Comparison of ENCODE assay signal across 5 fruit fly cellular contexts in the genomic region with DNA sequence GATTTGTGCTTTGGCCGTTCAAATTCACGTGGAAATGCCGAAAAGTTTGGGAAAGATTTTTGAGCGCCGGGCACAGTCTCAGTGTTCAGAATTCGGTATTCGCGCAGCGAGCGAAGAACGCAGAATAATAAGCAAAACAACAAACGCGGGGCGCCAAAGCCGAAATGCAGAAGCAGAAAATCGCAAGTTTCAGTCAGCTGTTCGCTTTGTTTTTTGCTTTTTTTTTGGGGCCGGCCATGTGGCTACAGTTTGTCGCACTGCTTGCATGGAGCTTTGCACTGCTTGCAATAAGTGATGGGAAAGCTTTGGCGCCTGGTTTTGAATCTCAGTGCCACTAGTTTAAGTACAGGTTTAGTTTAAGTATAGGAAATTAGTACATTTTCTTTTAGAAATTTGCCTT.
A peak's percentile ranks its signal among the peaks of the same experiment; 100 is the strongest.
TF ChIP-seq lines count a peak whose summit lies in the region.

No protein-coding gene starts in this region.

- TF ChIP-seq CTCF in whole organism, embryonic (GFP tag; optimal IDR thresholded peaks at IDR 0.05; lab: Kevin White, UChicago): peak; percentile 71

TF ChIP-seq in whole organism, adult, 20 proteins besides CTCF, POLR2A, EP300 and RAD21:
- TF ChIP-seq Mnt (GFP tag; optimal IDR thresholded peaks at IDR 0.05; lab: Kevin White, UChicago) (peak; percentile 83), CG7045 (GFP tag; optimal IDR thresholded peaks at IDR 0.05; lab: Kevin White, UChicago) (no peak), CG11617 (GFP tag; optimal IDR thresholded peaks at IDR 0.05; lab: Kevin White, UChicago) (peak; percentile 42), bab1 (GFP tag; optimal IDR thresholded peaks at IDR 0.05; lab: Kevin White, UChicago) (peak; percentile 77), cic (GFP tag; optimal IDR thresholded peaks at IDR 0.05; lab: Kevin White, UChicago) (peak; percentile 35), CG12768 (GFP tag; optimal IDR thresholded peaks at IDR 0.05; lab: Kevin White, UChicago) (no peak), tj (GFP tag; optimal IDR thresholded peaks at IDR 0.05; lab: Kevin White, UChicago) (peak; percentile 34)

TF ChIP-seq in whole organism, embryonic, 481 proteins besides CTCF, POLR2A, EP300 and RAD21 (continues in another document):
- TF ChIP-seq Myb (GFP tag; optimal IDR thresholded peaks at IDR 0.05; lab: Kevin White, UChicago) (peak; percentile 4), CG32772 (GFP tag; IDR thresholded peaks at IDR 0.05; lab: Robert Waterston, UW) (peak; percentile 26; the same call in 1 of the 2 replicates), rib (GFP tag; IDR thresholded peaks at IDR 0.05; lab: Robert Waterston, UW) (peak; percentile 38; the same call in 1 of the 2 replicates), CG3281 (GFP tag; optimal IDR thresholded peaks at IDR 0.05; lab: Kevin White, UChicago) (peak; percentile 15), Dp (GFP tag; optimal IDR thresholded peaks at IDR 0.05; lab: Kevin White, UChicago) (peak; percentile 88), CG6654 (GFP tag; optimal IDR thresholded peaks at IDR 0.05; lab: Kevin White, UChicago) (no peak), CG8290 (GFP tag; optimal IDR thresholded peaks at IDR 0.05; lab: Kevin White, UChicago) (no peak), CG8290 (tag; optimal IDR thresholded peaks at IDR 0.05; lab: Kevin White, UChicago) (peak in 1 of 2 experiments; percentile 63), Drgx (GFP tag; IDR thresholded peaks at IDR 0.05; lab: Robert Waterston, UW) (peak; percentile 56), CG2199 (GFP tag; IDR thresholded peaks at IDR 0.05; lab: Robert Waterston, UW) (peak; percentile 22; the same call in 2 of the 3 replicates), Xrp1 (GFP tag; IDR thresholded peaks at IDR 0.05; lab: Robert Waterston, UW) (no peak), CG2202 (tag; optimal IDR thresholded peaks at IDR 0.05; lab: Kevin White, UChicago) (no peak), Mad (GFP tag; optimal IDR thresholded peaks at IDR 0.05; lab: Kevin White, UChicago) (no peak), CG12769 (tag; optimal IDR thresholded peaks at IDR 0.05; lab: Kevin White, UChicago) (peak; percentile 35), hb (GFP tag; IDR thresholded peaks at IDR 0.05; lab: Robert Waterston, UW; ENCODE audit: partially characterized antibody) (no peak), chinmo (GFP tag; IDR thresholded peaks at IDR 0.05; lab: Robert Waterston, UW; ENCODE audit: partially characterized antibody) (peak; percentile 96), bbx (GFP tag; IDR thresholded peaks at IDR 0.05; lab: Robert Waterston, UW; ENCODE audit: partially characterized antibody) (0 out of 2 replicates have a peak, but pooled peaks have one; percentile 25), Med (GFP tag; lab: Kevin White, UChicago) (peak; percentile 31)

TF ChIP-seq in whole organism, prepupa, 60 proteins besides CTCF, POLR2A, EP300 and RAD21:
- TF ChIP-seq pdm3 (GFP tag; optimal IDR thresholded peaks at IDR 0.05; lab: Kevin White, UChicago) (no peak), svp (GFP tag; lab: Kevin White, UChicago) (no peak), Hr39 (GFP tag; optimal IDR thresholded peaks at IDR 0.05; lab: Kevin White, UChicago) (no peak), vri (GFP tag; optimal IDR thresholded peaks at IDR 0.05; lab: Kevin White, UChicago) (peak; percentile 41), CG32006 (GFP tag; optimal IDR thresholded peaks at IDR 0.05; lab: Kevin White, UChicago) (peak; percentile 2), CG8319 (GFP tag; optimal IDR thresholded peaks at IDR 0.05; lab: Kevin White, UChicago) (no peak), esn (GFP tag; optimal IDR thresholded peaks at IDR 0.05; lab: Kevin White, UChicago) (peak; percentile 8), Hr4 (GFP tag; optimal IDR thresholded peaks at IDR 0.05; lab: Kevin White, UChicago) (no peak), CG3032 (tag; optimal IDR thresholded peaks at IDR 0.05; lab: Kevin White, UChicago) (no peak), eg (GFP tag; IDR thresholded peaks at IDR 0.05; lab: Robert Waterston, UW) (peak; percentile 78), CG11294 (GFP tag; IDR thresholded peaks at IDR 0.05; lab: Robert Waterston, UW) (peak; percentile 7; the same call in 1 of the 2 replicates), OdsH (GFP tag; optimal IDR thresholded peaks at IDR 0.05; lab: Kevin White, UChicago) (no peak), Ets21C (GFP tag; optimal IDR thresholded peaks at IDR 0.05; lab: Kevin White, UChicago) (no peak), CG8119 (GFP tag; IDR thresholded peaks at IDR 0.05; lab: Robert Waterston, UW) (peak; percentile 52; the same call in 2 of the 3 replicates), net (GFP tag; optimal IDR thresholded peaks at IDR 0.05; lab: Kevin White, UChicago) (peak; percentile 33), CG6163 (GFP tag; IDR thresholded peaks at IDR 0.05; lab: Robert Waterston, UW) (peak; percentile 74; the same call in 2 of the 3 replicates), Sox14 (GFP tag; optimal IDR thresholded peaks at IDR 0.05; lab: Kevin White, UChicago) (peak; percentile 2), Eip78C (GFP tag; lab: Kevin White, UChicago) (no peak), cyc (GFP tag; optimal IDR thresholded peaks at IDR 0.05; lab: Kevin White, UChicago) (no peak), CG6854 (GFP tag; optimal IDR thresholded peaks at IDR 0.05; lab: Kevin White, UChicago) (peak; percentile 74), CG4318 (GFP tag; optimal IDR thresholded peaks at IDR 0.05; lab: Kevin White, UChicago) (no peak)

TF ChIP-seq in whole organism, pupa, 21 proteins besides CTCF, POLR2A, EP300 and RAD21:
- TF ChIP-seq CG32121 (GFP tag; IDR thresholded peaks at IDR 0.05; lab: Robert Waterston, UW): peak; percentile 72
- TF ChIP-seq CG9948 (tag; optimal IDR thresholded peaks at IDR 0.05; lab: Kevin White, UChicago): no peak
- TF ChIP-seq CG4496 (GFP tag; IDR thresholded peaks at IDR 0.05; lab: Robert Waterston, UW): peak; percentile 75
- peak; percentile 29 for TF ChIP-seq EcR (GFP tag; optimal IDR thresholded peaks at IDR 0.05; lab: Kevin White, UChicago)
- TF ChIP-seq CG12605 (GFP tag; IDR thresholded peaks at IDR 0.05; lab: Robert Waterston, UW): peak; percentile 53; the same call in 1 of the 2 replicates
- TF ChIP-seq CG15710 (tag; optimal IDR thresholded peaks at IDR 0.05; lab: Kevin White, UChicago): no peak
- no peak for TF ChIP-seq CG14655 (GFP tag; optimal IDR thresholded peaks at IDR 0.05; lab: Kevin White, UChicago)
- no peak for TF ChIP-seq Pif1B (GFP tag; optimal IDR thresholded peaks at IDR 0.05; lab: Kevin White, UChicago)
- no peak for TF ChIP-seq CG8301 (tag; optimal IDR thresholded peaks at IDR 0.05; lab: Kevin White, UChicago)
- TF ChIP-seq Ets98B (GFP tag; IDR thresholded peaks at IDR 0.05; lab: Robert Waterston, UW): peak; percentile 60
- no peak for TF ChIP-seq CG34367 (tag; optimal IDR thresholded peaks at IDR 0.05; lab: Kevin White, UChicago)

TF ChIP-seq in whole organism, wandering third instar larva, 38 proteins besides CTCF, POLR2A, EP300 and RAD21 (continues in another document):
- no peak for TF ChIP-seq Mio (GFP tag; optimal IDR thresholded peaks at IDR 0.05; lab: Kevin White, UChicago)
- no peak for TF ChIP-seq Abd-B (GFP tag; optimal IDR thresholded peaks at IDR 0.05; lab: Kevin White, UChicago)
- peak; percentile 57 for TF ChIP-seq psq (GFP tag; optimal IDR thresholded peaks at IDR 0.05; lab: Kevin White, UChicago)
- TF ChIP-seq Rel (GFP tag; optimal IDR thresholded peaks at IDR 0.05; lab: Kevin White, UChicago): no peak
- peak; percentile 49 for TF ChIP-seq Rel (tag; optimal IDR thresholded peaks at IDR 0.05; lab: Kevin White, UChicago)
- TF ChIP-seq ey (GFP tag; optimal IDR thresholded peaks at IDR 0.05; lab: Kevin White, UChicago): no peak
- TF ChIP-seq HLH106 (tag; optimal IDR thresholded peaks at IDR 0.05; lab: Kevin White, UChicago): no peak
- TF ChIP-seq CrebA (GFP tag; optimal IDR thresholded peaks at IDR 0.05; lab: Kevin White, UChicago; ENCODE audit: borderline replicate concordance): peak; percentile 32
- no peak for TF ChIP-seq Jra (GFP tag; optimal IDR thresholded peaks at IDR 0.05; lab: Kevin White, UChicago)
- TF ChIP-seq Hnf4 (GFP tag; optimal IDR thresholded peaks at IDR 0.05; lab: Kevin White, UChicago): no peak
- TF ChIP-seq Vsx2 (GFP tag; optimal IDR thresholded peaks at IDR 0.05; lab: Kevin White, UChicago; ENCODE audit: partially characterized antibody): no peak
- TF ChIP-seq dmrt93B (GFP tag; optimal IDR thresholded peaks at IDR 0.05; lab: Kevin White, UChicago): no peak
- no peak for TF ChIP-seq brk (GFP tag; optimal IDR thresholded peaks at IDR 0.05; lab: Kevin White, UChicago)
- no peak for TF ChIP-seq OdsH (GFP tag; optimal IDR thresholded peaks at IDR 0.05; lab: Kevin White, UChicago)
- TF ChIP-seq sage (GFP tag; optimal IDR thresholded peaks at IDR 0.05; lab: Kevin White, UChicago): no peak
- TF ChIP-seq dl (GFP tag; optimal IDR thresholded peaks at IDR 0.05; lab: Kevin White, UChicago; ENCODE audit: insufficient read depth in 1 of 2, partially characterized antibody in 2 of 2): peak; percentile 7
- TF ChIP-seq dsf (GFP tag; optimal IDR thresholded peaks at IDR 0.05; lab: Kevin White, UChicago; ENCODE audit: borderline replicate concordance): no peak
- no peak for TF ChIP-seq CG32264 (GFP tag; optimal IDR thresholded peaks at IDR 0.05; lab: Kevin White, UChicago)
- TF ChIP-seq Hr83 (GFP tag; optimal IDR thresholded peaks at IDR 0.05; lab: Kevin White, UChicago; ENCODE audit: poor library complexity, severe bottlenecking): no peak
- peak; percentile 88 for TF ChIP-seq jim (GFP tag; optimal IDR thresholded peaks at IDR 0.05; lab: Kevin White, UChicago)
- TF ChIP-seq N (GFP tag; optimal IDR thresholded peaks at IDR 0.05; lab: Kevin White, UChicago): peak; percentile 66
- TF ChIP-seq pan (optimal IDR thresholded peaks at IDR 0.05; lab: Kevin White, UChicago): no peak
- TF ChIP-seq h (GFP tag; optimal IDR thresholded peaks at IDR 0.05; lab: Kevin White, UChicago): peak; percentile 28
- TF ChIP-seq tai (GFP tag; optimal IDR thresholded peaks at IDR 0.05; lab: Kevin White, UChicago): no peak
- TF ChIP-seq Sp1 (GFP tag; optimal IDR thresholded peaks at IDR 0.05; lab: Kevin White, UChicago): peak; percentile 57
- TF ChIP-seq Dif (GFP tag; optimal IDR thresholded peaks at IDR 0.05; lab: Kevin White, UChicago; ENCODE audit: partially characterized antibody): no peak
- no peak for TF ChIP-seq fru (GFP tag; optimal IDR thresholded peaks at IDR 0.05; lab: Kevin White, UChicago)
- no peak for TF ChIP-seq CG9705 (GFP tag; optimal IDR thresholded peaks at IDR 0.05; lab: Kevin White, UChicago)
- TF ChIP-seq Myc (optimal IDR thresholded peaks at IDR 0.05; lab: Kevin White, UChicago): peak; percentile 48
- no peak for TF ChIP-seq Dfd (GFP tag; optimal IDR thresholded peaks at IDR 0.05; lab: Kevin White, UChicago)
- no peak for TF ChIP-seq Hr78 (GFP tag; optimal IDR thresholded peaks at IDR 0.05; lab: Kevin White, UChicago)
- no peak for TF ChIP-seq foxo (GFP tag; optimal IDR thresholded peaks at IDR 0.05; lab: Kevin White, UChicago)
- TF ChIP-seq rgr (GFP tag; optimal IDR thresholded peaks at IDR 0.05; lab: Kevin White, UChicago): no peak
- no peak for TF ChIP-seq usp (GFP tag; optimal IDR thresholded peaks at IDR 0.05; lab: Kevin White, UChicago)
- TF ChIP-seq woc (GFP tag; optimal IDR thresholded peaks at IDR 0.05; lab: Kevin White, UChicago): no peak
